Worm (Caenorhabditis elegans): ENCODE results near the gene C05C10.3.

DNA sequence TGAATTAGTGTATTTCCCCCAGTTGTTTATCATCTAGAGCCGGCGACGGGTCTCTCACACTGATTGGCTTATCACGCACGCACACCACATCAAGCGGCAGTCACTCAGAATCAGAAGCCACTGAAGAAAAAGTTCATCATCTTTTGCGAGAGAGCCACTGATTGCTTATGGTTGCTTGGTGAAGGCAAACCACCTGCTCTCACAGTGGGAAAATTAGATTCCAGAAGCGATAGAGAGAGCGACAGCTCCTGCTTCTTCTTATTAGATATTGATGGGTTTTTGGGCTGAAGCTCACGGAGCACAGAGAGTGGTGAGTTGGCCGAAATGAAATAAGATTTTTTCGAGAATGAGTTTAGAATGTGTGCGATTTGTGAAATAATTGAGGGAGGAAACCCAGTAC lies 19.4 kb upstream of the C05C10.3 start:
- TF ChIP-seq klf-2 (GFP tag; conservative IDR thresholded peaks at IDR 0.05) (no peak), med-1 (GFP tag; optimal IDR thresholded peaks at IDR 0.05; ENCODE audit: insufficient read depth) (no peak)

All from whole organism, midembryonic.